Fruit fly (Drosophila melanogaster) whole organism, embryonic: ENCODE data around the gene Mocs1.
A peak's percentile ranks its signal among the peaks of the same experiment; 100 is the strongest.

ENCODE experiments used
- CG10543 ChIP-seq: fragments of 200-800 bp; sonication (Bioruptor generic); optimal IDR thresholded peaks from 3 replicates; lab custom pipeline; 2017; ENCODE audit warnings: missing biosample characterization, mild to moderate bottlenecking, missing genetic modification characterization, moderate library complexity
- CG15479 ChIP-seq: fragments of 200-800 bp; sonication (Bioruptor generic); optimal IDR thresholded peaks from 3 replicates; lab custom pipeline; 2019; ENCODE audit warnings: missing biosample characterization, mild to moderate bottlenecking, missing genetic modification characterization, moderate library complexity
- CG15696 ChIP-seq: fragments of 200-800 bp; sonication (Bioruptor generic); optimal IDR thresholded peaks from 2 replicates; lab custom pipeline; 2019; ENCODE audit warnings: missing biosample characterization, mild to moderate bottlenecking, missing genetic modification characterization, moderate library complexity
- CG17328 ChIP-seq: fragments of 200-800 bp; sonication (Bioruptor generic); IDR thresholded peaks from 2 replicates; pipeline ENCODE4 v1.3.6; 2022; ENCODE audit warnings: missing biosample characterization, missing genetic modification characterization
- CG17359 ChIP-seq: fragments of 200-800 bp; sonication (Bioruptor generic); optimal IDR thresholded peaks from 3 replicates; lab custom pipeline; 2018; ENCODE audit warnings: missing biosample characterization, mild to moderate bottlenecking, missing genetic modification characterization, moderate library complexity
- CG17361 ChIP-seq: fragments of 200-800 bp; sonication (Bioruptor generic); IDR thresholded peaks from 3 replicates; pipeline ENCODE4 v1.3.6; 2022; ENCODE audit warnings: missing biosample characterization, missing genetic modification characterization
- CG17612 ChIP-seq: fragments of 200-800 bp; sonication (Bioruptor generic); IDR thresholded peaks from 2 replicates; pipeline ENCODE4 v1.3.6; 2022; ENCODE audit warnings: missing biosample characterization, missing genetic modification characterization
- CG17912 ChIP-seq: fragments of 200-800 bp; sonication (Bioruptor generic); optimal IDR thresholded peaks from 2 replicates; lab custom pipeline; 2018; ENCODE audit warnings: missing biosample characterization, mild to moderate bottlenecking, missing genetic modification characterization
- CG2129 ChIP-seq: fragments of 200-800 bp; sonication (Bioruptor generic); IDR thresholded peaks from 2 replicates; pipeline ENCODE4 v1.3.6; 2022; ENCODE audit warnings: missing biosample characterization, missing genetic modification characterization; ENCODE audit not compliant: partially characterized antibody
- CG2202 ChIP-seq: fragments of 200-800 bp; sonication (Bioruptor generic); optimal IDR thresholded peaks from 2 replicates; lab custom pipeline; 2018; ENCODE audit warnings: missing biosample characterization, mild to moderate bottlenecking, missing genetic modification characterization
- CG31224 ChIP-seq: fragments of 200-800 bp; sonication (Bioruptor generic); IDR thresholded peaks from 2 replicates; pipeline ENCODE4 v1.3.6; 2022; ENCODE audit warnings: missing biosample characterization, missing genetic modification characterization
- CG3163 ChIP-seq: fragments of 200-800 bp; sonication (Bioruptor generic); optimal IDR thresholded peaks from 3 replicates; lab custom pipeline; 2016; ENCODE audit warnings: missing biosample characterization, missing genetic modification characterization
- CG32772 ChIP-seq: fragments of 200-800 bp; sonication (Bioruptor generic); IDR thresholded peaks from 2 replicates; pipeline ENCODE4 v1.3.6; 2022; ENCODE audit warnings: missing biosample characterization, missing genetic modification characterization
- CG3838 ChIP-seq: fragments of 200-800 bp; sonication (Bioruptor generic); optimal IDR thresholded peaks from 3 replicates; lab custom pipeline; 2016; ENCODE audit warnings: missing biosample characterization, missing genetic modification characterization
- CG4404 ChIP-seq: fragments of 200-800 bp; sonication (Bioruptor generic); IDR thresholded peaks from 2 replicates; pipeline ENCODE4 v1.3.6; 2022; ENCODE audit warnings: missing biosample characterization, missing genetic modification characterization
- CG4424 ChIP-seq: fragments of 200-800 bp; sonication (Bioruptor generic); optimal IDR thresholded peaks from 3 replicates; lab custom pipeline; 2016; ENCODE audit warnings: missing biosample characterization, missing genetic modification characterization
- CG6854 ChIP-seq: fragments of 200-800 bp; sonication (Bioruptor generic); optimal IDR thresholded peaks from 3 replicates; lab custom pipeline; 2017; ENCODE audit warnings: missing biosample characterization, mild to moderate bottlenecking, missing genetic modification characterization
- CG9437 ChIP-seq: fragments of 200-800 bp; sonication (Bioruptor generic); optimal IDR thresholded peaks from 2 replicates; lab custom pipeline; 2018; ENCODE audit warnings: missing biosample characterization, mild to moderate bottlenecking, missing genetic modification characterization
- D19B ChIP-seq: fragments of 200-800 bp; sonication (Bioruptor generic); optimal IDR thresholded peaks from 2 replicates; lab custom pipeline; 2017; ENCODE audit warnings: missing biosample characterization, mild to moderate bottlenecking, missing genetic modification characterization
- Dbx ChIP-seq: fragments of 200-800 bp; sonication (Bioruptor generic); IDR thresholded peaks from 3 replicates; pipeline ENCODE4 v1.3.6; 2022; ENCODE audit warnings: missing biosample characterization, missing genetic modification characterization
- Dp ChIP-seq: fragments of 200-800 bp; sonication (Bioruptor generic); optimal IDR thresholded peaks from 2 replicates; lab custom pipeline; 2018; ENCODE audit warnings: missing biosample characterization, mild to moderate bottlenecking, missing genetic modification characterization, moderate library complexity
- Eip74EF ChIP-seq, 2 experiments: fragments of 200-800 bp in 1 of 2; fragments of >200 bp in 1 of 2; sonication (Bioruptor generic) in 1 of 2; optimal IDR thresholded peaks; 2 replicates each; lab custom pipeline; 2017 to 2019; ENCODE audit warnings: missing biosample characterization in 2 of 2, missing genetic modification characterization in 2 of 2, mild to moderate bottlenecking in 1 of 2, moderate library complexity in 1 of 2
- Ets65A ChIP-seq: fragments of 200-800 bp; sonication (Bioruptor generic); peaks from one replicate; lab custom pipeline; 2016; ENCODE audit warnings: missing biosample characterization, missing genetic modification characterization
- Ets97D ChIP-seq: fragments of 200-800 bp; sonication (Bioruptor generic); optimal IDR thresholded peaks from 3 replicates; lab custom pipeline; 2016; ENCODE audit warnings: missing biosample characterization, missing genetic modification characterization
- HHEX ChIP-seq: fragments of 200-800 bp; sonication (Bioruptor generic); optimal IDR thresholded peaks from 3 replicates; lab custom pipeline; 2017; ENCODE audit warnings: missing biosample characterization, mild to moderate bottlenecking, missing genetic modification characterization, missing genetic modification reagents
- Hey ChIP-seq: fragments of 200-800 bp; sonication (Bioruptor generic); optimal IDR thresholded peaks from 3 replicates; lab custom pipeline; 2018; ENCODE audit warnings: missing biosample characterization, mild to moderate bottlenecking, missing genetic modification characterization
- Hr39 ChIP-seq: fragments of >200 bp; optimal IDR thresholded peaks from 2 replicates; lab custom pipeline; 2017
- Hsf ChIP-seq: fragments of 200-800 bp; sonication (Bioruptor generic); optimal IDR thresholded peaks from 3 replicates; lab custom pipeline; 2016; ENCODE audit warnings: missing biosample characterization, missing genetic modification characterization
- Mad ChIP-seq: fragments of 200-800 bp; sonication (Bioruptor generic); optimal IDR thresholded peaks from 2 replicates; lab custom pipeline; 2016; ENCODE audit warnings: missing biosample characterization, missing genetic modification characterization
- Meics ChIP-seq: fragments of 200-800 bp; sonication (Bioruptor generic); optimal IDR thresholded peaks from 2 replicates; lab custom pipeline; 2017; ENCODE audit warnings: missing biosample characterization, mild to moderate bottlenecking, missing genetic modification characterization
- NK7.1 ChIP-seq: fragments of 200-800 bp; sonication (Bioruptor generic); optimal IDR thresholded peaks from 3 replicates; lab custom pipeline; 2016; ENCODE audit warnings: missing biosample characterization, missing genetic modification characterization
- Oaz ChIP-seq: fragments of 200-800 bp; sonication (Bioruptor generic); IDR thresholded peaks from 2 replicates; pipeline ENCODE4 v1.3.6; 2022; ENCODE audit warnings: missing biosample characterization, missing genetic modification characterization
- Oli ChIP-seq: fragments of 200-800 bp; sonication (Bioruptor generic); optimal IDR thresholded peaks from 2 replicates; lab custom pipeline; 2018; ENCODE audit warnings: missing biosample characterization, mild to moderate bottlenecking, missing genetic modification characterization, moderate library complexity
- Rfx ChIP-seq: fragments of 200-800 bp; sonication (Bioruptor generic); IDR thresholded peaks from 2 replicates; pipeline ENCODE4 v1.3.6; 2022; ENCODE audit warnings: missing biosample characterization, missing genetic modification characterization
- Sox102F ChIP-seq: fragments of 200-800 bp; sonication (Bioruptor generic); optimal IDR thresholded peaks from 2 replicates; lab custom pipeline; 2018; ENCODE audit warnings: missing biosample characterization, mild to moderate bottlenecking, missing genetic modification characterization, moderate library complexity
- Xrp1 ChIP-seq: fragments of 200-800 bp; sonication (Bioruptor generic); IDR thresholded peaks from 2 replicates; pipeline ENCODE4 v1.3.6; 2022; ENCODE audit warnings: missing biosample characterization, missing genetic modification characterization
- ara ChIP-seq: fragments of 200-800 bp; sonication (Bioruptor generic); IDR thresholded peaks from 2 replicates; pipeline ENCODE4 v1.3.6; 2022; ENCODE audit warnings: missing biosample characterization, missing genetic modification characterization
- danr ChIP-seq: fragments of 200-800 bp; sonication (Bioruptor generic); IDR thresholded peaks from 2 replicates; pipeline ENCODE4 v1.3.6; 2022; ENCODE audit warnings: missing biosample characterization, missing genetic modification characterization
- en ChIP-seq: fragments of 200-800 bp; sonication (Bioruptor generic); optimal IDR thresholded peaks from 2 replicates; lab custom pipeline; 2016; ENCODE audit warnings: missing biosample characterization, missing genetic modification characterization
- gsb ChIP-seq: fragments of 200-800 bp; sonication (Bioruptor generic); IDR thresholded peaks from 2 replicates; pipeline ENCODE4 v1.3.6; 2022; ENCODE audit warnings: missing biosample characterization, missing genetic modification characterization
- insv ChIP-seq, 2 experiments: fragments of 200-800 bp; sonication (Bioruptor generic); optimal IDR thresholded peaks; 3 replicates each; lab custom pipeline; 2016 to 2018; ENCODE audit warnings: missing biosample characterization in 2 of 2, missing genetic modification characterization in 2 of 2
- lbe ChIP-seq: fragments of 200-800 bp; sonication (Bioruptor generic); optimal IDR thresholded peaks from 2 replicates; lab custom pipeline; 2016; ENCODE audit warnings: missing biosample characterization, mild to moderate bottlenecking, missing genetic modification characterization
- lmd ChIP-seq: fragments of 200-800 bp; sonication (Bioruptor generic); IDR thresholded peaks from 2 replicates; pipeline ENCODE4 v1.3.6; 2022; ENCODE audit warnings: missing biosample characterization, missing genetic modification characterization
- pho ChIP-seq: fragments of 200-800 bp; sonication (Bioruptor generic); optimal IDR thresholded peaks from 2 replicates; lab custom pipeline; 2016; ENCODE audit warnings: missing biosample characterization, missing genetic modification characterization
- sens-2 ChIP-seq: fragments of 200-800 bp; sonication (Bioruptor generic); IDR thresholded peaks from 2 replicates; pipeline ENCODE4 v1.3.6; 2022; ENCODE audit warnings: missing biosample characterization, missing genetic modification characterization
- ssp ChIP-seq: fragments of 200-800 bp; sonication (Bioruptor generic); IDR thresholded peaks from 2 replicates; pipeline ENCODE4 v1.3.6; 2022; ENCODE audit warnings: missing biosample characterization, missing genetic modification characterization
- ttk ChIP-seq: fragments of 200-800 bp; sonication (Bioruptor generic); IDR thresholded peaks from 2 replicates; pipeline ENCODE4 v2.1.2; 2022; ENCODE audit warnings: missing biosample characterization, missing genetic modification characterization
- unpg ChIP-seq: fragments of 200-800 bp; sonication (Bioruptor generic); optimal IDR thresholded peaks from 3 replicates; lab custom pipeline; 2018; ENCODE audit warnings: missing biosample characterization, mild to moderate bottlenecking, missing genetic modification characterization, moderate library complexity
- yki ChIP-seq: fragments of >200 bp; optimal IDR thresholded peaks from 3 replicates; lab custom pipeline; 2018
- zen2 ChIP-seq: fragments of 200-800 bp; sonication (Bioruptor generic); IDR thresholded peaks from 3 replicates; pipeline ENCODE4 v1.3.6; 2022; ENCODE audit warnings: missing biosample characterization, missing genetic modification characterization; ENCODE audit not compliant: partially characterized antibody
- zf30C ChIP-seq: fragments of 200-800 bp; sonication (Bioruptor generic); optimal IDR thresholded peaks from 3 replicates; lab custom pipeline; 2018; ENCODE audit warnings: missing biosample characterization, mild to moderate bottlenecking, missing genetic modification characterization
- zfh2 ChIP-seq: fragments of 200-800 bp; sonication (Bioruptor generic); optimal IDR thresholded peaks from 2 replicates; lab custom pipeline; 2016; ENCODE audit warnings: missing biosample characterization, missing genetic modification characterization

Gene Mocs1

DNA sequence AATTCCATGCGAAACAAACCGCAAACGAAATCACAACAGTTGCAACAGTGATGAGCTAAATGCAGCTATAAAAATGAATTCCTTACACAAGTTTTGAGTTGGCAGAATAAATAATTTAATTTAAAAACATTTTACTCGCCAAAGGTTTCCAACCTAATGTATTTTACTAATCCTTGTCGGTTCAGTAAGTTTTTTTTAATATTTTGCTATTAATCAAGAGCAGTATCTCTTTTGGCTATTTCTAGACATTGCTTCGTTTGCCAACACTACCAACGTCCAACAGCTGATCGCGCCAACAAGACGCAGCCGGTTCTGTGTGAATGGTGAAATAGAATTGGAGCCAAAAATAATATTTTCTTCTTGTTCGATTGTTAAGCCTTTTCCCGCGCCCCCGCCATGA lies 5.6 kb upstream of the Mocs1 start, which contains the start of the genes CG32075, CG45101 and SuUR (continued):
- TF ChIP-seq lmd = peak; percentile 88
- peak; percentile 94 for TF ChIP-seq zfh2 (GFP tag; lab: Kevin White, UChicago)
- no peak for TF ChIP-seq Hr39 (lab: Kevin White, UChicago)
- peak; percentile 45 for TF ChIP-seq CG6854 (GFP tag; lab: Kevin White, UChicago)
- TF ChIP-seq ssp (GFP tag; lab: Robert Waterston, UW) = peak; percentile 83
- peak; percentile 65 for TF ChIP-seq sens-2 (GFP tag; lab: Robert Waterston, UW)
- TF ChIP-seq ara (GFP tag; lab: Robert Waterston, UW) = peak; percentile 83
- 0 out of 2 replicates have a peak, but pooled peaks have one; percentile 33 for TF ChIP-seq danr (GFP tag; lab: Robert Waterston, UW)
- peak; percentile 18 for TF ChIP-seq en (GFP tag; lab: Kevin White, UChicago)
- peak; percentile 87 for TF ChIP-seq CG17361 (GFP tag; lab: Robert Waterston, UW)
- TF ChIP-seq Ets65A (GFP tag; lab: Kevin White, UChicago) = peak; percentile 99
- peak; percentile 59; the same call in 1 of the 2 replicates for TF ChIP-seq CG17612
- peak; percentile 92 for TF ChIP-seq Rfx
- TF ChIP-seq zf30C (GFP tag; lab: Kevin White, UChicago) = no peak
- peak; percentile 81 for TF ChIP-seq ttk
- TF ChIP-seq Ets97D (GFP tag; lab: Kevin White, UChicago) = peak; percentile 85
- peak; percentile 82 for TF ChIP-seq unpg (GFP tag; lab: Kevin White, UChicago)
- peak; percentile 34 for TF ChIP-seq Hey (tag; lab: Kevin White, UChicago)
- TF ChIP-seq lbe (GFP tag; lab: Kevin White, UChicago) = peak; percentile 73
- peak; percentile 41 for TF ChIP-seq CG17912
- TF ChIP-seq CG4404 (GFP tag; lab: Robert Waterston, UW) = peak; percentile 77
- peak; percentile 90 for TF ChIP-seq CG10543 (GFP tag; lab: Kevin White, UChicago)
- peak; percentile 88 for TF ChIP-seq CG32772 (GFP tag; lab: Robert Waterston, UW)
- peak; percentile 90 for TF ChIP-seq Mad (GFP tag; lab: Kevin White, UChicago)
- no peak for TF ChIP-seq zen2 (GFP tag; lab: Robert Waterston, UW)
- peak; percentile 89 for TF ChIP-seq CG17328 (GFP tag; lab: Robert Waterston, UW)
- TF ChIP-seq NK7.1 (GFP tag; lab: Kevin White, UChicago) = peak; percentile 70
- TF ChIP-seq Oaz (GFP tag; lab: Robert Waterston, UW) = peak; percentile 74
- TF ChIP-seq yki (lab: Kevin White, UChicago) = no peak
- peak; percentile 81 for TF ChIP-seq CG3838 (GFP tag; lab: Kevin White, UChicago)
- peak; percentile 59 for TF ChIP-seq CG2202
- no peak for TF ChIP-seq CG15479 (GFP tag; lab: Kevin White, UChicago)
- TF ChIP-seq CG3163 (GFP tag; lab: Kevin White, UChicago) = peak; percentile 71
- TF ChIP-seq CG15696 = peak; percentile 84
- peak; percentile 69 for TF ChIP-seq CG9437 (GFP tag; lab: Kevin White, UChicago)
- peak; percentile 86 for TF ChIP-seq Meics (GFP tag; lab: Kevin White, UChicago)
- peak; percentile 92 for TF ChIP-seq CG4424 (GFP tag; lab: Kevin White, UChicago)
- TF ChIP-seq pho = peak; percentile 93
- peak; percentile 91 for TF ChIP-seq Dbx (GFP tag; lab: Robert Waterston, UW)
- peak; percentile 85 for TF ChIP-seq CG17359 (tag; lab: Kevin White, UChicago)
- TF ChIP-seq Eip74EF (GFP tag; optimal IDR thresholded peaks at IDR 0.05; lab: Kevin White, UChicago) = peak in 1 of 2 experiments; percentile 35
- peak; percentile 83 for TF ChIP-seq Xrp1
- TF ChIP-seq CG31224 (GFP tag; lab: Robert Waterston, UW) = peak; percentile 74
- TF ChIP-seq Oli (tag; lab: Kevin White, UChicago) = peak; percentile 82
- peak; percentile 72 for TF ChIP-seq D19B
- peak; percentile 53; the same call in 1 of the 2 replicates for TF ChIP-seq gsb (GFP tag; lab: Robert Waterston, UW)
- peak; percentile 82 for TF ChIP-seq HHEX (GFP tag; lab: Kevin White, UChicago)
- peak; percentile 94 for TF ChIP-seq Hsf (GFP tag; lab: Kevin White, UChicago)
- no peak for TF ChIP-seq CG2129 (GFP tag; lab: Robert Waterston, UW)
- peak; percentile 91 for TF ChIP-seq Sox102F (GFP tag; lab: Kevin White, UChicago)
- peak in 1 of 2 experiments; percentile 69 for TF ChIP-seq insv (GFP tag; optimal IDR thresholded peaks at IDR 0.05; lab: Kevin White, UChicago)
- peak; percentile 63 for TF ChIP-seq Dp (GFP tag; lab: Kevin White, UChicago)
